Fruit fly (Drosophila melanogaster): Measurements from ENCODE around the gene CG42693.
A peak's percentile ranks its signal among the peaks of the same experiment; 100 is the strongest.

The CG42693 gene

DNA sequence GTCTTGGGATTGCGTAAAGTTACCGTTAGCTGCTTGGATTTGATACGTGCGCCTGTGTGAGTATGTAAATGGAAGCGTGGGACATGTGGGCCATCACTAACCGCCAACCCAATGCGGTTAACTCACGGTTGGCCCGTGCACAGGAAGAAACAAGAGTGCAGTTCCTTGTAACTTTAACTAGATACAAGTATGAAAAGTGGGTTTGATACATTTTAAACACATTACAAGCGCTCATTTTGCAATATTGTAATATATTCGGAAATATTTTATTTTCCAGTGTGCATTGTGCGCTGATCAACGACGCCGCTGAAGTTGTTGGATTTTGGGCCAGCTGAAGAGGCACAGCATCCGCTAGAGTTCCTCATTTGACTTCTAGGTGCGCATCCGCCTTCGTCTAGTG is 20.4 kb downstream of the CG42693 start:
- TF ChIP-seq noc (tag; optimal IDR thresholded peaks at IDR 0.05), result no peak

DNA sequence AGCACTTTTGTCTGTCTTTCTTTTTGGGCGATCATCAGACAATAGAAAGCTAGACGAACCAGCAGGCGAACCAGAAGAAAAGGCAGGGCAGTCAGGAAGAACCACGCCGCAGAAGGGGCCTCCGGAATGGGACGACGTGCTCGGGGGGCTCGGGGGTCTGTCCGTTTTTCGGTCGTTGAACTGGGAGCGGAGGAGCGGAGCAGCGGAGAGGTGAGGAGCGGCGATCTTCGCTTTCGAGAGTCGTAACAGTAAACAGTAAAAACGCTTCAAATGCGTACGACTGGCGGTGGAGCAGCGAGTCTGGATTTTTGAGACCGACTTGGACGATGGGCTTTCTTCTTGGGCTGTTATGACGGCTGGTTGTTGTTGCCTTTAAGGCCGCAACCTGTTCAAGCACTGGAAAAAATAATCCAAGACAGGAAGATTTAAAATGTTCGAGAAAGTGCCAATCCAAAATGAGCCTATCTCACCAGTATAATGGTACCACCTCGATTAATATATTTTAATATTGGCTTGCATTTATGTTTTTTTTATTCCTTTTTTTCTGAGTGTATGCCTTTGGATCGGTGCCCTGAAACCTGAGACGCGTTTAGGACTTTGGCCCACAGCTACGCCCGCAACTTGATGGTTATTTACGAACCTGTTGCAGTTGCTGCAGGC is 21.3 kb downstream of the CG42693 start:
- peak; percentile 20 for TF ChIP-seq noc (tag; optimal IDR thresholded peaks at IDR 0.05)

DNA sequence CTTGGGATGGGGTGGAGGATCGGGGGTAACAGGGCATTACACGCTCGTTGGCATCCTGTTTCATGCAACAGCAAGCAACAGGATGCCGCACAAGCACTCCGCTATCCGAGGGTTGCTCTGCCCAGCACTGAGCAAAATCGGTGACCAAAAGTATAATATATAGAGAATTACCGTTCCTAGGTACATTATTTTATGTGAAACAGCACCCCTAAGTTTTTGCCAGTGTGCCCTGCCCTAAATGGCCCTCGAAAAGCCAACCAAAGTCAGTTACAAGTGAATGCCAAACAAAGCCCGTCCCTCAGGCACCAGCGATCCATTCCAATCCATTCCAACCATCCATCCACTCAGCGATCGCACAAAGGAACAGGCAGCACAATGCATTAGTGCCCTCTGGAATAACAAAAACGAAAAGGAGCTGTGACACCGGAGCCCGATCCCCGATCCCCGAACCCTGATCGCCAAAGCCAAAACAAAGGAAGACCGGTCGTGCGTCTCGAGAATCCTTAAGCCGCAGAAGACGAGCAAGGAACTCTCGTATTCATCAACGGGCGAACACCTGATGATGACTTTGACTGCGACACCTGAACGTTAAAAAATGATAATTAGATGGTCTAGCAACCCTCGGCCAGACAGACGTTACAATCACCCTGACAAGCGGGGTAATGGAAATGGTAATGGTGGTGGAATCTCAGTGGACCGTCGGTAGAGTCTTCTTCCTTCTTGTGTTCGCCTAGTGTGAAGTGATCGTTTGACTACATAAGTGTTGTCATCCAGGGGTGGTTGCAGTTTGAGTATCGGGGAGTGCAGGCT is 24.9 kb downstream of the CG42693 start:
- no peak for TF ChIP-seq noc (tag; optimal IDR thresholded peaks at IDR 0.05)

DNA sequence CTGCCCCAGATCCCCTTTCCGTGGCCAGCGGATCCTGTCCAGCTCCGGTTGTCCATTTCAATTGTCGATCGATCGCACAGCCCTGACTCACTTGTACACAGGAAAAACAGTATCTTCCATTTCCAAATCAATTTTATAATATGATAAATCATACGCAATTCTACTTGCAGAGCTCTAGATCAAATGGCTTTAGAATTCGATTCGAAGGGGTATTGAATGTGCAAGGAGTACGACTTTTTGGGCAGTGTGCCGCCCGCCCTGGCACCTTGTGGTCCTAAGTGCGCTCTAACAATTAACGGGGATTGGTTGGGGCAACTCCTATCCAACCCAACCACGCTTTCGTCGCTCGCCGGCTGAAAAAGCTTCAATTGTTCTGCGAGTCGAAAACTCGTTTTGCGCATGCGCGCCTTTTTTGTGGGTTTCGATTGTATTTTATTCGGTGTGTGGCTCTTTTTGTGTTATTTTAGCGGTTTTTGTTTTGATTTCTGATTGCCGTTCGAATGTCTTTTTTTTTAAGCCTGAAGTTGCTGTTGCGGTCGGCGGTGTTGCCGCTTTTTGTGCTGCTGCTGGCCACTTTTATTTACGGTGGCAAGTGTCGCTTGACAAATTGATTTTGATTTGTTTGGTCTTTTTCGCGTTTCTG is 25.9 kb downstream of the CG42693 start:
- TF ChIP-seq noc (tag; optimal IDR thresholded peaks at IDR 0.05), result no peak

- no peak for TF ChIP-seq noc (tag; optimal IDR thresholded peaks at IDR 0.05)
These were observed 27.4 kb downstream of the CG42693 start for dm6 chr3R:31680773-31681172.

DNA sequence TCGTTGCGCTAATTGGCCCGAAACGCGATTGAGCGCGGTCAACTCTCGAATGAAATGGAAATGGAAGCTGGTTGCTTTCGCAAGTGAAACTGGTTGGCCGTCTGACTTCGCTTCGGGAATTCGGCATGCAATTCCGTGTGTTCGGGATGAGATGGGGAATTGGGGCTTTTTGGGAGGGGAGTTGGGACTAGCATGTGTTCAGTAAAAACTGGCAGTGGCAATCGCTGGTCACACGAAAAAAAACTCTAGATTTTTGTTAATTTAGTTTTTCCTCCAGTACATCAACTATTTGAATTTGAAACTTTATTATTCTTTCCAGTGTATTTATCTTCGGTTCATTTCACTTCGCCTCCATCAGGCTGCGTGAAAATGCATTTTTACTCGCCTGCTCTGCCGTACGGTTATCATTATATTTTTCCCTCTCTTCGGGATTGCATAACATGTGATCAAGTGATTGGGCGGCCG is 28.3 kb downstream of the CG42693 start, which contains the start of gene CG11550:
Gene CG11550 (minus strand): TSS at position 51 of the 465 bp plus-strand sequence.
- no peak for TF ChIP-seq noc (tag; optimal IDR thresholded peaks at IDR 0.05)

- no peak for TF ChIP-seq noc (tag; optimal IDR thresholded peaks at IDR 0.05)
These were observed 35.5 kb downstream of the CG42693 start for dm6 chr3R:31672675-31673074.

dm6 chr3R:31669153-31669934 is 38.8 kb downstream of the CG42693 start, which contains the start of gene Zmynd8:
Gene Zmynd8, plus strand, starts transcription at chr3R:31669465.
- no peak for TF ChIP-seq noc (tag; optimal IDR thresholded peaks at IDR 0.05)

DNA sequence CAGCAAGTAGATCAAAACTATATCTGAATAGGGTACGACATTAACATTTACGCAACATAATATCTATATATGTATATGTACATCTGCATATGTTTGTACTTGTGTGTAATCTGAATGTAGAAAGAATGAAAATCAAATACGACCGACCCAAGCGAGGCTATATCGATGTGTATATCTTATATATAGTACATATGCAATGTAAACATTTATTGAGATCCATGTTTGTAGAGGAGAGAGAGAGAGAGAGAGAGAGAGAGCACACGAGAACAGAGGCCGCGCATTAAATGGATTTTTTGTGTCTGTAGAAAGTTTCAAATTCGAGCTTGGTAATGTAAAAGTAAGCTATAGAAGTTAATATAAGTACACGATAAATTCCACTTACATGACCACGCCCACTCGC is 45.4 kb downstream of the CG42693 start:
- no peak for TF ChIP-seq noc (tag; optimal IDR thresholded peaks at IDR 0.05)

All from whole organism, larva.